Fruit fly (Drosophila melanogaster): Measurements from ENCODE around the gene CG6356.

Gene CG6356

dm6 chr3R:24261380-24262021 lies 22.3 kb upstream of the CG6356 start (continued):
- TF ChIP-seq CG8632 (GFP tag; optimal IDR thresholded peaks at IDR 0.05) (no peak), CG6854 (GFP tag; optimal IDR thresholded peaks at IDR 0.05) (no peak), CG6792 (GFP tag; optimal IDR thresholded peaks at IDR 0.05) (no peak), Ets96B (tag; optimal IDR thresholded peaks at IDR 0.05) (peak; percentile 66), fd59A (GFP tag; optimal IDR thresholded peaks at IDR 0.05) (peak; percentile 32), CG15336 (GFP tag; IDR thresholded peaks at IDR 0.05) (peak; percentile 55), Hr38 (GFP tag; optimal IDR thresholded peaks at IDR 0.05) (no peak), cyc (GFP tag; optimal IDR thresholded peaks at IDR 0.05) (no peak), CG6163 (GFP tag; IDR thresholded peaks at IDR 0.05) (peak; percentile 54; the same call in 2 of the 3 replicates), Sox15 (GFP tag; optimal IDR thresholded peaks at IDR 0.05) (no peak), CG3919 (GFP tag; optimal IDR thresholded peaks at IDR 0.05) (peak; percentile 67), CG11762 (GFP tag; optimal IDR thresholded peaks at IDR 0.05; ENCODE audit: insufficient read depth) (peak; percentile 15), dac (GFP tag; optimal IDR thresholded peaks at IDR 0.05) (no peak), Eip75B (GFP tag; optimal IDR thresholded peaks at IDR 0.05) (peak; percentile 62), Smox (GFP tag; optimal IDR thresholded peaks at IDR 0.05) (no peak), acj6 (GFP tag; optimal IDR thresholded peaks at IDR 0.05) (peak; percentile 40), CG16779 (tag; optimal IDR thresholded peaks at IDR 0.05) (peak; percentile 21), CG1621 (tag; optimal IDR thresholded peaks at IDR 0.05) (peak; percentile 2), vri (GFP tag; optimal IDR thresholded peaks at IDR 0.05) (no peak), Lpt (GFP tag; optimal IDR thresholded peaks at IDR 0.05) (peak; percentile 72), OdsH (GFP tag; optimal IDR thresholded peaks at IDR 0.05) (peak; percentile 60), CG10669 (GFP tag; optimal IDR thresholded peaks at IDR 0.05) (peak; percentile 51), Hr39 (GFP tag; optimal IDR thresholded peaks at IDR 0.05) (no peak), lz (GFP tag; optimal IDR thresholded peaks at IDR 0.05) (no peak), esn (GFP tag; optimal IDR thresholded peaks at IDR 0.05) (no peak), CG4318 (GFP tag; optimal IDR thresholded peaks at IDR 0.05) (peak; percentile 43), CG10631 (GFP tag; optimal IDR thresholded peaks at IDR 0.05) (peak; percentile 75), Met (GFP tag; optimal IDR thresholded peaks at IDR 0.05) (no peak), Eip78C (GFP tag) (peak; percentile 79), spab (GFP tag; optimal IDR thresholded peaks at IDR 0.05) (peak; percentile 32), Hr4 (GFP tag; optimal IDR thresholded peaks at IDR 0.05) (peak; percentile 44), topi (GFP tag; optimal IDR thresholded peaks at IDR 0.05) (no peak), salr (GFP tag; optimal IDR thresholded peaks at IDR 0.05) (peak in 1 of 2 experiments; percentile 58), Gug (GFP tag; IDR thresholded peaks at IDR 0.05) (peak; percentile 51), Blimp-1 (GFP tag; optimal IDR thresholded peaks at IDR 0.05) (no peak), CG3032 (tag; optimal IDR thresholded peaks at IDR 0.05) (peak; percentile 46), CG11294 (GFP tag; IDR thresholded peaks at IDR 0.05) (0 out of 2 replicates have a peak, but pooled peaks have one; percentile 21), Eip93F (GFP tag; optimal IDR thresholded peaks at IDR 0.05) (no peak), Sox102F (GFP tag; optimal IDR thresholded peaks at IDR 0.05) (no peak), CG6808 (GFP tag; optimal IDR thresholded peaks at IDR 0.05) (peak; percentile 51)

- TF ChIP-seq Eip93F (GFP tag; optimal IDR thresholded peaks at IDR 0.05) (peak; percentile 33), CG8632 (GFP tag; optimal IDR thresholded peaks at IDR 0.05) (no peak), ss (GFP tag; optimal IDR thresholded peaks at IDR 0.05) (no peak), vri (GFP tag; optimal IDR thresholded peaks at IDR 0.05) (peak; percentile 48)
These were observed 20.8 kb upstream of the CG6356 start for dm6 chr3R:24262923-24263322.
